Fruit fly (Drosophila melanogaster): Measurements from ENCODE around the gene CG33290.

CG33290 gene

dm6 chr3L:21584683-21585082 lies 42.5 kb downstream of the CG33290 start (continued):
- TF ChIP-seq dpn (GFP tag; optimal IDR thresholded peaks at IDR 0.05) (no peak), CG8388 (GFP tag; optimal IDR thresholded peaks at IDR 0.05) (no peak), ken (GFP tag; IDR thresholded peaks at IDR 0.05) (0 out of 3 replicates have a peak, but pooled peaks have one; percentile 3), ERR (GFP tag; optimal IDR thresholded peaks at IDR 0.05) (no peak), odd (GFP tag; optimal IDR thresholded peaks at IDR 0.05) (peak; percentile 1), ci (GFP tag; IDR thresholded peaks at IDR 0.05) (peak; percentile 78), chinmo (GFP tag; IDR thresholded peaks at IDR 0.05; ENCODE audit: partially characterized antibody) (peak; percentile 50; the same call in 1 of the 4 replicates), crol (GFP tag; IDR thresholded peaks at IDR 0.05) (no peak), pfk (GFP tag; optimal IDR thresholded peaks at IDR 0.05) (no peak), CG17829 (tag; optimal IDR thresholded peaks at IDR 0.05) (no peak), Gsc (GFP tag; IDR thresholded peaks at IDR 0.05) (no peak), Optix (GFP tag; IDR thresholded peaks at IDR 0.05) (no peak), lab (GFP tag; optimal IDR thresholded peaks at IDR 0.05) (no peak), sisA (GFP tag; IDR thresholded peaks at IDR 0.05) (no peak), CG2875 (GFP tag; optimal IDR thresholded peaks at IDR 0.05) (no peak), CG11695 (GFP tag; IDR thresholded peaks at IDR 0.05) (no peak), Taf1 (GFP tag; IDR thresholded peaks at IDR 0.05) (no peak), CG33557 (GFP tag; optimal IDR thresholded peaks at IDR 0.05) (no peak), D19B (GFP tag; optimal IDR thresholded peaks at IDR 0.05) (no peak), lov (optimal IDR thresholded peaks at IDR 0.05) (no peak), lov (GFP tag; IDR thresholded peaks at IDR 0.05) (0 out of 3 replicates have a peak, but pooled peaks have one; percentile 21), C15 (GFP tag; IDR thresholded peaks at IDR 0.05) (no peak), gcm2 (GFP tag; optimal IDR thresholded peaks at IDR 0.05) (no peak), ara (GFP tag; IDR thresholded peaks at IDR 0.05) (no peak), prd (optimal IDR thresholded peaks at IDR 0.05) (no peak), prd (GFP tag; IDR thresholded peaks at IDR 0.05) (no peak), Camta (GFP tag; optimal IDR thresholded peaks at IDR 0.05) (no peak), sens-2 (GFP tag; IDR thresholded peaks at IDR 0.05) (no peak), Blimp-1 (GFP tag; optimal IDR thresholded peaks at IDR 0.05) (no peak), hb (GFP tag; IDR thresholded peaks at IDR 0.05; ENCODE audit: partially characterized antibody) (no peak), HLHmδ (GFP tag; optimal IDR thresholded peaks at IDR 0.05) (peak; percentile 63), CG9215 (GFP tag; IDR thresholded peaks at IDR 0.05) (no peak), chm (GFP tag; IDR thresholded peaks at IDR 0.05) (peak; percentile 70), ems (GFP tag; optimal IDR thresholded peaks at IDR 0.05) (no peak), pb (GFP tag; optimal IDR thresholded peaks at IDR 0.05) (no peak), Vsx1 (GFP tag; optimal IDR thresholded peaks at IDR 0.05) (no peak), esg (GFP tag; conservative IDR thresholded peaks at IDR 0.05) (no peak), tup (GFP tag; optimal IDR thresholded peaks at IDR 0.05) (no peak), CG4854 (GFP tag; optimal IDR thresholded peaks at IDR 0.05) (no peak), Nf-YB (GFP tag; optimal IDR thresholded peaks at IDR 0.05) (peak; percentile 94), CG5953 (GFP tag; IDR thresholded peaks at IDR 0.05) (no peak), CG11456 (GFP tag; IDR thresholded peaks at IDR 0.05) (no peak), CG8290 (GFP tag; optimal IDR thresholded peaks at IDR 0.05) (no peak), CG8290 (tag; optimal IDR thresholded peaks at IDR 0.05) (no peak), seq (GFP tag; IDR thresholded peaks at IDR 0.05) (peak; percentile 91), CG7372 (GFP tag; IDR thresholded peaks at IDR 0.05) (no peak), Dfd (GFP tag; optimal IDR thresholded peaks at IDR 0.05) (no peak), CG12299 (tag; optimal IDR thresholded peaks at IDR 0.05) (no peak), sens (GFP tag) (no peak), CG10431 (GFP tag; optimal IDR thresholded peaks at IDR 0.05) (no peak), CG8281 (tag; optimal IDR thresholded peaks at IDR 0.05) (no peak), CG15073 (GFP tag; optimal IDR thresholded peaks at IDR 0.05) (no peak), CG13894 (tag; optimal IDR thresholded peaks at IDR 0.05) (no peak)

Measured in whole organism, embryonic.